2 fruit fly cellular contexts compared by ENCODE assay signal in genomic region chr2L:1930565-1931201, dm6.
TF ChIP-seq lines count a peak whose summit lies in the region.

No protein-coding gene starts in this region.

- TF ChIP-seq CTCF in whole organism, embryonic (GFP tag; optimal IDR thresholded peaks at IDR 0.05; lab: Kevin White, UChicago), result no peak

TF ChIP-seq in whole organism, embryonic, 481 proteins besides CTCF, POLR2A, EP300 and RAD21:
- TF ChIP-seq CG13287 (GFP tag; IDR thresholded peaks at IDR 0.05; lab: Robert Waterston, UW; ENCODE audit: partially characterized antibody), result peak; percentile 22; the same call in 1 of the 2 replicates
- peak; percentile 25 for TF ChIP-seq sens (GFP tag; lab: Kevin White, UChicago)
- peak; percentile 53; the same call in 1 of the 2 replicates for TF ChIP-seq vvl (GFP tag; IDR thresholded peaks at IDR 0.05; lab: Robert Waterston, UW)
- TF ChIP-seq chinmo (GFP tag; IDR thresholded peaks at IDR 0.05; lab: Robert Waterston, UW; ENCODE audit: partially characterized antibody), result peak; percentile 87; the same call in 3 of the 4 replicates
- no peak for TF ChIP-seq dimm (GFP tag; IDR thresholded peaks at IDR 0.05; lab: Robert Waterston, UW)
- peak; percentile 93 for TF ChIP-seq sd (tag; optimal IDR thresholded peaks at IDR 0.05; lab: Kevin White, UChicago)
- peak; percentile 57 for TF ChIP-seq CG12769 (tag; optimal IDR thresholded peaks at IDR 0.05; lab: Kevin White, UChicago)
- peak; percentile 72; the same call in 1 of the 2 replicates for TF ChIP-seq Awh (GFP tag; IDR thresholded peaks at IDR 0.05; lab: Robert Waterston, UW)
- peak; percentile 75 for TF ChIP-seq gsb-n (tag; optimal IDR thresholded peaks at IDR 0.05; lab: Kevin White, UChicago)
- no peak for TF ChIP-seq CG11093 (GFP tag; IDR thresholded peaks at IDR 0.05; lab: Robert Waterston, UW)
- TF ChIP-seq Hsf (GFP tag; optimal IDR thresholded peaks at IDR 0.05; lab: Kevin White, UChicago), result no peak
- TF ChIP-seq CG10543 (GFP tag; optimal IDR thresholded peaks at IDR 0.05; lab: Kevin White, UChicago), result peak; percentile 30
- TF ChIP-seq fd3F (GFP tag; optimal IDR thresholded peaks at IDR 0.05; lab: Kevin White, UChicago), result no peak
- no peak for TF ChIP-seq Camta (GFP tag; optimal IDR thresholded peaks at IDR 0.05; lab: Kevin White, UChicago)
- peak; percentile 22 for TF ChIP-seq CG13894 (tag; optimal IDR thresholded peaks at IDR 0.05; lab: Kevin White, UChicago)
- peak; percentile 19; the same call in 1 of the 3 replicates for TF ChIP-seq row (GFP tag; IDR thresholded peaks at IDR 0.05; lab: Robert Waterston, UW)

TF ChIP-seq in whole organism, prepupa, 60 proteins besides CTCF, POLR2A, EP300 and RAD21:
- no peak for TF ChIP-seq Hr38 (GFP tag; optimal IDR thresholded peaks at IDR 0.05; lab: Kevin White, UChicago)
- no peak for TF ChIP-seq achi (GFP tag; optimal IDR thresholded peaks at IDR 0.05; lab: Kevin White, UChicago)
- peak; percentile 94 for TF ChIP-seq dsx (GFP tag; optimal IDR thresholded peaks at IDR 0.05; lab: Kevin White, UChicago; ENCODE audit: poor library complexity, severe bottlenecking)
- peak; percentile 47 for TF ChIP-seq svp (GFP tag; lab: Kevin White, UChicago)
